Worm (Caenorhabditis elegans) whole organism, mixed stage, embryonic: Measurements from ENCODE around the gene rpn-13.

Source experiments
- ceh-43 ChIP-seq: fragments of 200-800 bp; sonication (Bioruptor generic); optimal IDR thresholded peaks from 2 replicates; lab custom pipeline; 2018; ENCODE audit warnings: mild to moderate bottlenecking, missing genetic modification characterization, moderate library complexity, missing compliant biosample characterization
- elt-1 ChIP-seq: sonication (generic microtip); optimal IDR thresholded peaks from 2 replicates; lab custom pipeline; 2017; ENCODE audit warnings: missing genetic modification characterization, mild to moderate bottlenecking, missing compliant biosample characterization, antibody characterized with exemption, moderate library complexity, borderline replicate concordance; ENCODE audit not compliant: insufficient read depth
- snpc-4 ChIP-seq: fragments of 150-350 bp; optimal IDR thresholded peaks from 2 replicates; lab custom pipeline; 2014; ENCODE audit warnings: missing biosample characterization, missing genetic modification characterization
- unc-62 ChIP-seq: fragments of 150-350 bp; optimal IDR thresholded peaks from 2 replicates; lab custom pipeline; 2014; ENCODE audit warnings: missing biosample characterization, missing genetic modification reagents, missing genetic modification characterization
- zip-8 ChIP-seq: fragments of 150-350 bp; optimal IDR thresholded peaks from 2 replicates; lab custom pipeline; 2014; ENCODE audit warnings: missing biosample characterization, missing genetic modification characterization

- no peak for TF ChIP-seq unc-62 (GFP tag; lab: Kevin White, UChicago)
- TF ChIP-seq ceh-43 (GFP tag; lab: Kevin White, UChicago), result no peak
- no peak for TF ChIP-seq snpc-4 (tag; lab: Kevin White, UChicago)
- TF ChIP-seq elt-1 (tag; lab: Kevin White, UChicago), result no peak
- TF ChIP-seq zip-8, result no peak
These were observed 15.0 kb upstream of the rpn-13 start for ce11 chrIII:6356764-6357163.
